Worm (Caenorhabditis elegans) whole organism, L3 larva: ENCODE measurements around the gene K08E5.1.

ENCODE experiments used
- ztf-11 ChIP-seq: fragments of 150-350 bp; optimal IDR thresholded peaks from 2 replicates; lab custom pipeline; 2014; ENCODE audit warnings: missing biosample characterization, missing genetic modification characterization
- ztf-4 ChIP-seq: fragments of 150-350 bp; optimal IDR thresholded peaks from 2 replicates; lab custom pipeline; 2014; ENCODE audit warnings: missing biosample characterization, missing genetic modification characterization

DNA sequence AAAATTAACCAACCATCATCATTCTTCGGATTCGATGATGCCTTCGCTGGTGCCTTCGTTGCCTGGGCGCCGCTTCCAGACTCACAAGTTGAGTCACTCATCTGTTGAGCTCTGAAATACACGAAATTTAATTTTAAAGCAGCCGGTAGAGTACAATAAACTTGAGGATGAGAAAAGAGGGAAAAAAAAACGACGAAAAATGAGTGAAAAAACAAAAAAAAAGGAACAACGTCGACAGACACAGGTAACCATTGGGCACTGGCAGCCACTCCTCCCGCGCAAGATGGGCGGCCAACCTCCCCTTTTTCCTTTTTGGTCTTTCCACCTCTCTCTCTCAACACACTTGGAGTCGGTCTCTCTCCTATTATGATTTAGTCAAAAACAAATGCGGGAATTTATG is at the start of gene K08E5.1:
- TF ChIP-seq ztf-11 (tag; lab: Kevin White, UChicago) (no peak), ztf-4 (tag; lab: Kevin White, UChicago) (no peak)
